Worm (Caenorhabditis elegans) whole organism, L1 larva: ENCODE data around the gene brc-1.

Experiments used
- C04F5.9 ChIP-seq: sonication (generic microtip); optimal IDR thresholded peaks from 2 replicates; lab custom pipeline; 2016; ENCODE audit warnings: missing genetic modification characterization, missing compliant biosample characterization
- C34B4.2 ChIP-seq: sonication (generic microtip); optimal IDR thresholded peaks from 2 replicates; lab custom pipeline; 2017; ENCODE audit warnings: mild to moderate bottlenecking, missing genetic modification characterization, missing compliant biosample characterization
- alr-1 ChIP-seq: fragments of 200-800 bp; sonication (Bioruptor generic); optimal IDR thresholded peaks from 2 replicates; lab custom pipeline; 2018; ENCODE audit warnings: borderline replicate concordance, mild to moderate bottlenecking, missing genetic modification characterization, missing compliant biosample characterization
- ama-1 ChIP-seq: fragments of 150-350 bp; optimal IDR thresholded peaks from 2 replicates; lab custom pipeline; 2014
- blmp-1 ChIP-seq: fragments of 150-350 bp; optimal IDR thresholded peaks from 2 replicates; lab custom pipeline; 2014; ENCODE audit warnings: missing biosample characterization, missing genetic modification characterization
- ceh-63 ChIP-seq: fragments of 200-800 bp; sonication (Bioruptor generic); optimal IDR thresholded peaks from 2 replicates; lab custom pipeline; 2018; ENCODE audit warnings: mild to moderate bottlenecking, missing genetic modification characterization, missing compliant biosample characterization
- ceh-82 ChIP-seq, 3 experiments: fragments of 150-350 bp in 1 of 3; sonication (generic microtip) in 2 of 3; optimal IDR thresholded peaks; 2 replicates each; lab custom pipeline; 2014 to 2017; ENCODE audit warnings: missing biosample characterization in 3 of 3, missing genetic modification characterization in 3 of 3
- dpl-1 ChIP-seq, 3 experiments: fragments of 150-350 bp in 2 of 3; sonication (generic microtip) in 1 of 3; optimal IDR thresholded peaks; 2 replicates each; lab custom pipeline; 2014 to 2017; ENCODE audit warnings: missing biosample characterization in 3 of 3, missing genetic modification characterization in 3 of 3, missing genetic modification reagents in 3 of 3
- dsc-1 ChIP-seq: sonication (generic microtip); optimal IDR thresholded peaks from 2 replicates; lab custom pipeline; 2016; ENCODE audit warnings: mild to moderate bottlenecking, missing genetic modification characterization, missing compliant biosample characterization
- efl-1 ChIP-seq, 4 experiments: fragments of 150-350 bp; optimal IDR thresholded peaks in 3 of 4; peaks in 1 of 4; 1 replicate in 1 of 4; 2 replicates in 3 of 4; lab custom pipeline; 2014; ENCODE audit warnings: missing biosample characterization in 2 of 4, missing genetic modification characterization in 2 of 4, missing genetic modification reagents in 2 of 4
- efl-3 ChIP-seq: fragments of 200-800 bp; sonication (Bioruptor generic); optimal IDR thresholded peaks from 2 replicates; lab custom pipeline; 2018; ENCODE audit warnings: mild to moderate bottlenecking, missing genetic modification characterization, missing compliant biosample characterization
- elt-2 ChIP-seq: sonication (generic microtip); optimal IDR thresholded peaks from 2 replicates; lab custom pipeline; 2016; ENCODE audit warnings: missing genetic modification characterization, mild to moderate bottlenecking, inconsistent platforms, missing compliant biosample characterization, missing genetic modification reagents
- ets-5 ChIP-seq: fragments of 200-800 bp; sonication (Bioruptor generic); IDR thresholded peaks from 2 replicates; pipeline ENCODE4 v1.3.6; 2022; ENCODE audit warnings: missing genetic modification characterization, missing compliant biosample characterization
- fkh-4 ChIP-seq: sonication (generic microtip); optimal IDR thresholded peaks from 2 replicates; lab custom pipeline; 2016; ENCODE audit warnings: missing compliant biosample characterization, missing genetic modification characterization, borderline replicate concordance
- irx-1 ChIP-seq: sonication (generic microtip); optimal IDR thresholded peaks from 2 replicates; lab custom pipeline; 2016; ENCODE audit warnings: missing genetic modification characterization, missing compliant biosample characterization
- jun-1 ChIP-seq: fragments of 150-350 bp; optimal IDR thresholded peaks from 2 replicates; lab custom pipeline; 2014; ENCODE audit warnings: missing biosample characterization, missing genetic modification reagents, missing genetic modification characterization
- lin-13 ChIP-seq: fragments of 150-350 bp; optimal IDR thresholded peaks from 2 replicates; lab custom pipeline; 2014; ENCODE audit warnings: missing biosample characterization, missing genetic modification reagents, missing genetic modification characterization
- lin-14 ChIP-seq: fragments of 200-800 bp; sonication (Bioruptor generic); optimal IDR thresholded peaks from 2 replicates; lab custom pipeline; 2018; ENCODE audit warnings: mild to moderate bottlenecking, missing genetic modification characterization, moderate library complexity, missing compliant biosample characterization
- lin-15B ChIP-seq: fragments of 150-350 bp; sonication (generic microtip); optimal IDR thresholded peaks from 3 replicates; lab custom pipeline; 2014; ENCODE audit warnings: missing biosample characterization, missing genetic modification characterization
- lin-35 ChIP-seq, 2 experiments: fragments of 150-350 bp; optimal IDR thresholded peaks; 2 replicates each; lab custom pipeline; 2014; ENCODE audit warnings: missing biosample characterization in 2 of 2, missing genetic modification characterization in 2 of 2, missing genetic modification reagents in 2 of 2
- lin-39 ChIP-seq: fragments of 150-350 bp; optimal IDR thresholded peaks from 2 replicates; lab custom pipeline; 2014; ENCODE audit warnings: missing biosample characterization, missing genetic modification reagents, missing genetic modification characterization
- lir-3 ChIP-seq: sonication (generic microtip); optimal IDR thresholded peaks from 2 replicates; lab custom pipeline; 2016; ENCODE audit warnings: mild to moderate bottlenecking, missing genetic modification characterization, moderate library complexity, missing compliant biosample characterization; ENCODE audit not compliant: poor library complexity
- lsy-2 ChIP-seq, 2 experiments: fragments of 150-350 bp; optimal IDR thresholded peaks; 2 replicates each; lab custom pipeline; 2014; ENCODE audit warnings: missing biosample characterization in 2 of 2, missing genetic modification characterization in 2 of 2
- mdl-1 ChIP-seq, 2 experiments: fragments of 150-350 bp; optimal IDR thresholded peaks; 2 replicates each; lab custom pipeline; 2014 to 2017; ENCODE audit warnings: missing biosample characterization in 2 of 2, missing genetic modification characterization in 2 of 2, inconsistent platforms in 1 of 2
- nhr-12 ChIP-seq: sonication (generic microtip); optimal IDR thresholded peaks from 2 replicates; lab custom pipeline; 2017; ENCODE audit warnings: missing biosample characterization, missing genetic modification characterization
- nhr-20 ChIP-seq: sonication (generic microtip); optimal IDR thresholded peaks from 2 replicates; lab custom pipeline; 2016; ENCODE audit warnings: mild to moderate bottlenecking, missing genetic modification characterization, missing compliant biosample characterization
- nhr-237 ChIP-seq: fragments of 150-350 bp; optimal IDR thresholded peaks from 2 replicates; lab custom pipeline; 2014; ENCODE audit warnings: missing biosample characterization, missing genetic modification characterization
- nhr-28 ChIP-seq: fragments of 150-350 bp; optimal IDR thresholded peaks from 2 replicates; lab custom pipeline; 2014; ENCODE audit warnings: missing biosample characterization, missing genetic modification characterization
- nhr-71 ChIP-seq: sonication (generic microtip); optimal IDR thresholded peaks from 2 replicates; lab custom pipeline; 2016; ENCODE audit warnings: mild to moderate bottlenecking, missing genetic modification characterization, moderate library complexity, missing compliant biosample characterization
- nhr-77 ChIP-seq: fragments of 150-350 bp; optimal IDR thresholded peaks from 2 replicates; lab custom pipeline; 2014; ENCODE audit warnings: missing biosample characterization, missing genetic modification characterization
- nhr-84 ChIP-seq: sonication (generic microtip); optimal IDR thresholded peaks from 2 replicates; lab custom pipeline; 2017; ENCODE audit warnings: missing biosample characterization, missing genetic modification characterization
- nhr-85 ChIP-seq: sonication (generic microtip); peaks from one replicate; lab custom pipeline; 2016; ENCODE audit warnings: missing genetic modification characterization, inconsistent platforms, missing compliant biosample characterization
- pag-3 ChIP-seq: sonication (generic microtip); optimal IDR thresholded peaks from 2 replicates; lab custom pipeline; 2017; ENCODE audit warnings: missing genetic modification characterization, mild to moderate bottlenecking, missing compliant biosample characterization, antibody characterized with exemption, borderline replicate concordance; ENCODE audit not compliant: insufficient read depth
- pqm-1 ChIP-seq: sonication (generic microtip); optimal IDR thresholded peaks from 3 replicates; lab custom pipeline; 2017; ENCODE audit warnings: missing biosample characterization, missing genetic modification characterization
- skn-1 ChIP-seq: fragments of 150-350 bp; optimal IDR thresholded peaks from 2 replicates; lab custom pipeline; 2014; ENCODE audit warnings: missing biosample characterization, missing genetic modification characterization
- snu-23 ChIP-seq: sonication (generic microtip); optimal IDR thresholded peaks from 2 replicates; lab custom pipeline; 2016; ENCODE audit warnings: missing genetic modification characterization, missing compliant biosample characterization
- sptf-1 ChIP-seq: fragments of 150-350 bp; optimal IDR thresholded peaks from 2 replicates; lab custom pipeline; 2014; ENCODE audit warnings: missing biosample characterization, missing genetic modification characterization
- swsn-7 ChIP-seq: sonication (generic microtip); optimal IDR thresholded peaks from 2 replicates; lab custom pipeline; 2016; ENCODE audit warnings: missing genetic modification characterization, missing compliant biosample characterization
- unc-30 ChIP-seq: sonication (generic microtip); optimal IDR thresholded peaks from 2 replicates; lab custom pipeline; 2017; ENCODE audit warnings: missing biosample characterization, missing genetic modification characterization
- zag-1 ChIP-seq: fragments of 150-350 bp; optimal IDR thresholded peaks from 2 replicates; lab custom pipeline; 2014; ENCODE audit warnings: missing biosample characterization, missing genetic modification characterization
- ztf-11 ChIP-seq, 2 experiments: sonication (generic microtip); optimal IDR thresholded peaks; 2 replicates each; lab custom pipeline; 2016 to 2017; ENCODE audit warnings: missing genetic modification characterization in 2 of 2, missing biosample characterization in 1 of 2, missing compliant biosample characterization in 1 of 2

The brc-1 gene

DNA sequence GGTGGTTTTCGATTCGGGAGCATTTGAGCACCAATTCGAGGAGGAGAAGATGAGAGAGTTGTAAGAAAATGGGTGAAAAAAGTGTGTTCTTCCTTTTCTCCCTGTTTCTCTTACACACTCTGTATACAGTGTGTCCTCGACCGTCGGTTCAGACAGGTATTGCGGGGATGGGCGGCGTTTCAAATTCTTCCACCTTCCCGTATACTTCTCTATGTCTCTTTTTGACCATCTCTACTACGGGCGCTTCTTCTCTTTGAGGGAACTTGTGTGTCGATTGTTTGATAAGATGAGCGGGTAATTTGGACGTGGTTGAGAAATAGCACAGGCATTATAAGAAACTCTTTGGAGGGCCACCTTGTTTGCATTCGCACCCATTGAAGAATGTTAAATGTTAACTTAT lies 24.8 kb upstream of the brc-1 start:
- TF ChIP-seq lin-14 (GFP tag; lab: Kevin White, UChicago) (peak; percentile 58), efl-1 (optimal IDR thresholded peaks at IDR 0.05; lab: Kevin White, UChicago) (no peak), efl-1 (GFP tag; optimal IDR thresholded peaks at IDR 0.05 in 1 of 2; lab: Kevin White, UChicago) (peak; percentile 48 to 94), dpl-1 (GFP tag; optimal IDR thresholded peaks at IDR 0.05; lab: Kevin White, UChicago) (peak in 1 of 3 experiments; percentile 49), jun-1 (peak; percentile 15), nhr-237 (tag; lab: Kevin White, UChicago) (no peak), efl-3 (no peak), nhr-20 (tag; lab: Kevin White, UChicago) (peak; percentile 24), lin-39 (no peak), nhr-77 (tag; lab: Kevin White, UChicago) (peak; percentile 10), lin-15B (tag; lab: Kevin White, UChicago) (peak; percentile 57), nhr-84 (no peak), lsy-2 (tag; optimal IDR thresholded peaks at IDR 0.05; lab: Kevin White, UChicago) (peak in 1 of 2 experiments; percentile 35), ceh-82 (tag; optimal IDR thresholded peaks at IDR 0.05; lab: Kevin White, UChicago) (peak in 1 of 3 experiments; percentile 12), lin-35 (GFP tag; optimal IDR thresholded peaks at IDR 0.05; lab: Kevin White, UChicago) (peak; percentile 44 to 50), blmp-1 (tag; lab: Kevin White, UChicago) (peak; percentile 37), elt-2 (tag; lab: Kevin White, UChicago) (peak; percentile 29), pqm-1 (peak; percentile 59)

DNA sequence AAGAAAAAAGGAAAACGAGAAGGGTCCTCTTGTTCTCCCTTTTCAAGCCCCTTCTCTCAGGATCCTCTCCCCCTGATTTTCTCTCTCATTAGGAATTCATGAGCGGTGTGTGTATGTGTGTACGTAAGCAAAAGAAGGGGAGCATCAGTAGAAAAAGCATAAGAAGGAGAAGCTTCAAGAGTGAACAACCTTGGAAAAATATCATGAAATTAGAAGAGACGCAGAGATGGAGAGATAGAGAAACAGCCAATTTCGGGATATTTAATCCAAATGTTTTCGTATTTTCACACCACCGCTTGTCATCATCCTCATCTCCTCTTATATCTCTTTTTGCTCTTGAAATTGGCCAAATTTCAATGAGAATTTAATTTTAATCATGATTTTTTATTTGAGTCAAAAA lies 20.4 kb upstream of the brc-1 start:
- TF ChIP-seq lin-14 (GFP tag; lab: Kevin White, UChicago) (peak; percentile 62), zag-1 (tag; lab: Kevin White, UChicago) (peak; percentile 7), nhr-85 (tag; lab: Kevin White, UChicago) (no peak), dsc-1 (tag; lab: Kevin White, UChicago) (peak; percentile 68), nhr-77 (tag; lab: Kevin White, UChicago) (no peak), C34B4.2 (tag; lab: Kevin White, UChicago) (no peak)

DNA sequence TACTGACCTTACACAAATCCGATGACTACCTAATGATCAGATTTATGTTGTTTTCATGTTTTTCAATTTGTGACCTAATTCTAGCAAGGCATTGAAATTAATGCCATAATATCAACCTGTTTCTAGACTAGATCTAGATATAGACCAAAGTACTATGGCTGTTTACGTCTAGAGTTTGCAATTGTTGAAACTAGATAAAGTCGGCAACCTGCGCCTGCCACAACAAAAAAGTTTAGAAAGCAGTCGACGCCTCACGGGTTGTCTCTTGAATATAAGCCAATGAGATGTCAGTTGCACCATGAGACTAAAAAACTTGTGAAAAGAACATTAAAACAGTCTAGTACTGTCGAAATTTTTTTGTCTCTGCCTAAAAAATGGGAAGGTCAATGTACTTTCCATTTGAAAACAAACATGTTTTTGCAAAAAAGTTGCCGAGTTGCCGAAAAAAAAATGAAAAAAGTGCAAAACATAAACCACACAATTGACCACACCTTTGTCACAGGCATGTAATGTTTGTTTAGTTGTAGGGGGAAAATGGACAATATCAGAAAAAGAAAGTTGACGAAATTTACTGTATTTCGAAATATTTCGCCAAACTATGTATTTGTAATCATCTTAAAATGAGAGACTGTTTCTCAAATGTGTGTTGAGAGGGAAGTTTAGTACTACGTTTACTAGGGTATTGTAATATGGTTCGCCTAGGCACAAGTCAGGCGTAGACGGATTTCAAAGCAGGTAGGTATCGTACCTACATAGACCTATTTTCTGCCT lies 16.4 kb upstream of the brc-1 start:
- TF ChIP-seq irx-1 (tag; lab: Kevin White, UChicago) = no peak
- no peak for TF ChIP-seq nhr-77 (tag; lab: Kevin White, UChicago)
- TF ChIP-seq ceh-82 (tag; optimal IDR thresholded peaks at IDR 0.05; lab: Kevin White, UChicago) = no peak
- TF ChIP-seq efl-1 (optimal IDR thresholded peaks at IDR 0.05; lab: Kevin White, UChicago) = no peak
- peak in 1 of 2 experiments; percentile 87 for TF ChIP-seq efl-1 (GFP tag; optimal IDR thresholded peaks at IDR 0.05 in 1 of 2; lab: Kevin White, UChicago)
- TF ChIP-seq pag-3 (tag; lab: Kevin White, UChicago) = no peak
- no peak for TF ChIP-seq lin-15B (tag; lab: Kevin White, UChicago)
- no peak for TF ChIP-seq unc-30 (tag; lab: Kevin White, UChicago)
- peak; percentile 79 for TF ChIP-seq skn-1
- no peak for TF ChIP-seq ceh-63 (GFP tag; lab: Kevin White, UChicago)
- TF ChIP-seq ama-1 (lab: Kevin White, UChicago) = no peak
- TF ChIP-seq ets-5 (GFP tag; lab: Robert Waterston, UW) = no peak
- TF ChIP-seq C34B4.2 (tag; lab: Kevin White, UChicago) = no peak
- TF ChIP-seq zag-1 (tag; lab: Kevin White, UChicago) = no peak
- no peak for TF ChIP-seq C04F5.9 (tag; lab: Kevin White, UChicago)
- TF ChIP-seq nhr-85 (tag; lab: Kevin White, UChicago) = peak; percentile 54
- TF ChIP-seq lsy-2 (tag; optimal IDR thresholded peaks at IDR 0.05; lab: Kevin White, UChicago) = no peak

DNA sequence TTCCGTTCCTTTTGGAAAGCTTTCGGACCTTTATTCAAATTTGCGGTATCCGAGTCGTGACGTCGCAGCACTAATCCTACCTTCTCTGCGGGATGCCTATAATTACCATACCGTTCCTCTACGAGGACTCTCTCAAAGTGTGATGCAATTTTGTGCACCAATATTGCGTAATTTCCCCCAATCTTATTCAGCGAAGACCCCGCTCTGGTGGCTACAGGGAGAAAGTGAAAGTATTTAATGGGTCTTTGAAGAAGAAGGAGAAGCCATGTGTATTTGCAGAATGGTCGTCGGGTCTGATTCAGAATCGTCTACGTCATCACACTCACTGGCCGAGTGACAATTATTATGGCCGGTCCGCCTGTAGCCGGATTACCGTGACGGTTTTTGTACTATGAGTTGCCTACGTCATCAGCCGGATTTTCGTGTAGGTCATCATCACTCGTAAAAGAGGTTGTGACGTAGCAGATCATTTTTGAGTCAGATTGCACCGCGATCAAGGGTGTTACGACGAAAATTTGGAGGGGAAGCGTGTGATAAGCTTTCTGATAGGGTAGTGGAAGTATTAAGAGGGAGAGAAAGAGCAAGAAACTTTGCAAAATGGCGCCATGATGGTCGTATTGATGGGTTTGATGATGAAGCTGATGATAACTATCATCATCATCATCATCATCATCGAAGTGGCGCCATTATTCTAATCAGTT lies 13.6 kb upstream of the brc-1 start:
- TF ChIP-seq lin-14 (GFP tag; lab: Kevin White, UChicago) (no peak), sptf-1 (no peak), mdl-1 (tag; optimal IDR thresholded peaks at IDR 0.05; lab: Kevin White, UChicago) (no peak), snu-23 (peak; percentile 10), lir-3 (tag; lab: Kevin White, UChicago) (no peak), elt-2 (tag; lab: Kevin White, UChicago) (peak; percentile 52), nhr-71 (tag; lab: Kevin White, UChicago) (peak; percentile 30), ztf-11 (tag; optimal IDR thresholded peaks at IDR 0.05; lab: Kevin White, UChicago) (no peak), lin-13 (GFP tag; lab: Kevin White, UChicago) (no peak), blmp-1 (tag; lab: Kevin White, UChicago) (peak; percentile 66), nhr-12 (tag; lab: Kevin White, UChicago) (no peak), nhr-28 (tag; lab: Kevin White, UChicago) (no peak), skn-1 (no peak), fkh-4 (tag; lab: Kevin White, UChicago) (no peak), efl-1 (optimal IDR thresholded peaks at IDR 0.05; lab: Kevin White, UChicago) (no peak), efl-1 (GFP tag; optimal IDR thresholded peaks at IDR 0.05 in 1 of 2; lab: Kevin White, UChicago) (peak in 1 of 2 experiments; percentile 66), nhr-20 (tag; lab: Kevin White, UChicago) (no peak), efl-3 (no peak), nhr-85 (tag; lab: Kevin White, UChicago) (peak; percentile 36), alr-1 (no peak), swsn-7 (tag; lab: Kevin White, UChicago) (no peak)
